Worm (Caenorhabditis elegans) whole organism, mixed stage, embryonic: Measurements from ENCODE around the gene R53.8.

Experiments used
- M03D4.4 ChIP-seq: sonication (generic microtip); optimal IDR thresholded peaks from 2 replicates; lab custom pipeline; 2017; ENCODE audit warnings: mild to moderate bottlenecking, missing genetic modification characterization, missing compliant biosample characterization
- blmp-1 ChIP-seq: fragments of 150-350 bp; optimal IDR thresholded peaks from 2 replicates; lab custom pipeline; 2014; ENCODE audit warnings: missing biosample characterization, missing genetic modification characterization
- ceh-39 ChIP-seq: fragments of 150-350 bp; optimal IDR thresholded peaks from 2 replicates; lab custom pipeline; 2014; ENCODE audit warnings: missing biosample characterization, missing genetic modification characterization
- ceh-43 ChIP-seq: fragments of 200-800 bp; sonication (Bioruptor generic); optimal IDR thresholded peaks from 2 replicates; lab custom pipeline; 2018; ENCODE audit warnings: mild to moderate bottlenecking, missing genetic modification characterization, moderate library complexity, missing compliant biosample characterization
- ceh-83 ChIP-seq: fragments of 200-800 bp; sonication (Bioruptor generic); optimal IDR thresholded peaks from 2 replicates; lab custom pipeline; 2018; ENCODE audit warnings: mild to moderate bottlenecking, missing genetic modification characterization, missing compliant biosample characterization
- cnd-1 ChIP-seq: fragments of 200-800 bp; sonication (Bioruptor generic); optimal IDR thresholded peaks from 2 replicates; lab custom pipeline; 2018; ENCODE audit warnings: mild to moderate bottlenecking, missing genetic modification characterization, missing compliant biosample characterization
- drap-1 ChIP-seq: fragments of 200-800 bp; sonication (Bioruptor generic); optimal IDR thresholded peaks from 3 replicates; lab custom pipeline; 2018; ENCODE audit warnings: mild to moderate bottlenecking, missing genetic modification characterization, missing compliant biosample characterization
- elt-1 ChIP-seq: sonication (generic microtip); optimal IDR thresholded peaks from 2 replicates; lab custom pipeline; 2017; ENCODE audit warnings: missing genetic modification characterization, mild to moderate bottlenecking, missing compliant biosample characterization, antibody characterized with exemption, moderate library complexity, borderline replicate concordance; ENCODE audit not compliant: insufficient read depth
- elt-3 ChIP-seq: fragments of 150-350 bp; optimal IDR thresholded peaks from 2 replicates; lab custom pipeline; 2014; ENCODE audit warnings: missing biosample characterization, missing genetic modification characterization
- flh-1 ChIP-seq: fragments of 200-800 bp; sonication (Bioruptor generic); optimal IDR thresholded peaks from 2 replicates; lab custom pipeline; 2018; ENCODE audit warnings: mild to moderate bottlenecking, missing genetic modification characterization, moderate library complexity, missing compliant biosample characterization
- ham-2 ChIP-seq: fragments of 200-800 bp; sonication (Bioruptor generic); optimal IDR thresholded peaks from 2 replicates; lab custom pipeline; 2018; ENCODE audit warnings: mild to moderate bottlenecking, missing genetic modification characterization, missing compliant biosample characterization
- hlh-1 ChIP-seq: fragments of 150-350 bp; optimal IDR thresholded peaks from 2 replicates; lab custom pipeline; 2014; ENCODE audit warnings: missing biosample characterization, missing genetic modification reagents, missing genetic modification characterization
- lin-13 ChIP-seq: fragments of 150-350 bp; optimal IDR thresholded peaks from 2 replicates; lab custom pipeline; 2014; ENCODE audit warnings: missing biosample characterization, missing genetic modification characterization
- lin-32 ChIP-seq: fragments of 200-800 bp; sonication (Bioruptor generic); optimal IDR thresholded peaks from 2 replicates; lab custom pipeline; 2018; ENCODE audit warnings: mild to moderate bottlenecking, missing genetic modification characterization, missing compliant biosample characterization
- lsy-2 ChIP-seq: fragments of 150-350 bp; optimal IDR thresholded peaks from 2 replicates; lab custom pipeline; 2014; ENCODE audit warnings: missing biosample characterization, missing genetic modification characterization
- mab-5 ChIP-seq: fragments of 150-350 bp; optimal IDR thresholded peaks from 2 replicates; lab custom pipeline; 2014; ENCODE audit warnings: missing biosample characterization, missing genetic modification characterization
- mep-1 ChIP-seq: fragments of 150-350 bp; optimal IDR thresholded peaks from 2 replicates; lab custom pipeline; 2017; ENCODE audit warnings: missing biosample characterization, missing genetic modification reagents, missing genetic modification characterization, inconsistent platforms
- nhr-237 ChIP-seq: fragments of 150-350 bp; optimal IDR thresholded peaks from 2 replicates; lab custom pipeline; 2014; ENCODE audit warnings: missing biosample characterization, missing genetic modification characterization
- nhr-28 ChIP-seq: fragments of 150-350 bp; optimal IDR thresholded peaks from 2 replicates; lab custom pipeline; 2014; ENCODE audit warnings: missing biosample characterization, missing genetic modification characterization
- nhr-76 ChIP-seq: sonication (generic microtip); optimal IDR thresholded peaks from 2 replicates; lab custom pipeline; 2017; ENCODE audit warnings: missing biosample characterization, missing genetic modification characterization
- pha-4 ChIP-seq: fragments of 150-350 bp; optimal IDR thresholded peaks from 2 replicates; lab custom pipeline; 2018; ENCODE audit warnings: missing biosample characterization, missing genetic modification reagents, missing genetic modification characterization
- sem-2 ChIP-seq: fragments of 200-800 bp; sonication (Bioruptor generic); optimal IDR thresholded peaks from 2 replicates; lab custom pipeline; 2018; ENCODE audit warnings: mild to moderate bottlenecking, missing genetic modification characterization, missing compliant biosample characterization
- snpc-4 ChIP-seq: fragments of 150-350 bp; optimal IDR thresholded peaks from 2 replicates; lab custom pipeline; 2014; ENCODE audit warnings: missing biosample characterization, missing genetic modification characterization
- sptf-1 ChIP-seq: sonication (generic microtip); optimal IDR thresholded peaks from 2 replicates; lab custom pipeline; 2017; ENCODE audit warnings: mild to moderate bottlenecking, missing genetic modification characterization, moderate library complexity, missing compliant biosample characterization
- tbx-8 ChIP-seq: fragments of 200-800 bp; sonication (Bioruptor generic); optimal IDR thresholded peaks from 2 replicates; lab custom pipeline; 2018; ENCODE audit warnings: mild to moderate bottlenecking, missing genetic modification characterization, moderate library complexity, missing compliant biosample characterization
- unc-120 ChIP-seq: sonication (generic microtip); optimal IDR thresholded peaks from 2 replicates; lab custom pipeline; 2017; ENCODE audit warnings: missing genetic modification characterization, missing compliant biosample characterization; ENCODE audit not compliant: poor library complexity, severe bottlenecking
- unc-39 ChIP-seq: fragments of 150-350 bp; optimal IDR thresholded peaks from 2 replicates; lab custom pipeline; 2014; ENCODE audit warnings: missing biosample characterization, missing genetic modification characterization
- unc-62 ChIP-seq: fragments of 150-350 bp; optimal IDR thresholded peaks from 2 replicates; lab custom pipeline; 2014; ENCODE audit warnings: missing biosample characterization, missing genetic modification reagents, missing genetic modification characterization
- zip-8 ChIP-seq: fragments of 150-350 bp; optimal IDR thresholded peaks from 2 replicates; lab custom pipeline; 2014; ENCODE audit warnings: missing biosample characterization, missing genetic modification characterization
- ztf-11 ChIP-seq: fragments of 150-350 bp; optimal IDR thresholded peaks from 2 replicates; lab custom pipeline; 2014; ENCODE audit warnings: missing biosample characterization, missing genetic modification characterization

Gene R53.8

DNA sequence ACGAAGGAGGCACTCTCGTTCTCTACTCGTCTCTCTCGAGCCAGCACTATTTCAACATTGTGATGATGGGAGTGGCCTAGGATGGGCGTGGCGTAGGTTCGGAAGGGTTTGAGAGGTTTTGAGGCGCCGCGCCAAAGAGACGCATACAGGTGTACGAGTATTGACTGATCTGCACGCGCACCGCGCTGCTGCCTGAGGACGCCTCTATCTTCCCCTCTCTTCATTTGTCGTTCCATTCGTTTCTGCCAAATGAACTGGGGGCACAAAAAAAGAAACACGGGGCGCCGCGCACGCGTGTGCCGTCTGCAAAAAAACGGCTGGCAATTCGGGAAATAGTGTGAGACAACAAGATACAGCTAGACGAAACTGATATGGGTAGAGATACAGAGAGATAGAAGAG, 39.5 kb downstream of the R53.8 start, which contains the start of gene lec-2:
Gene lec-2, minus strand, starts transcription at position 171 of the 400 bp plus-strand sequence.
- TF ChIP-seq ztf-11 (tag; lab: Kevin White, UChicago) (no peak), blmp-1 (no peak), unc-62 (GFP tag; lab: Kevin White, UChicago) (no peak), flh-1 (GFP tag; lab: Kevin White, UChicago) (no peak), snpc-4 (no peak), ham-2 (GFP tag; lab: Kevin White, UChicago) (no peak), mep-1 (tag; lab: Kevin White, UChicago) (no peak)
- TF ChIP-seq, all 35 proteins: peak for 0

DNA sequence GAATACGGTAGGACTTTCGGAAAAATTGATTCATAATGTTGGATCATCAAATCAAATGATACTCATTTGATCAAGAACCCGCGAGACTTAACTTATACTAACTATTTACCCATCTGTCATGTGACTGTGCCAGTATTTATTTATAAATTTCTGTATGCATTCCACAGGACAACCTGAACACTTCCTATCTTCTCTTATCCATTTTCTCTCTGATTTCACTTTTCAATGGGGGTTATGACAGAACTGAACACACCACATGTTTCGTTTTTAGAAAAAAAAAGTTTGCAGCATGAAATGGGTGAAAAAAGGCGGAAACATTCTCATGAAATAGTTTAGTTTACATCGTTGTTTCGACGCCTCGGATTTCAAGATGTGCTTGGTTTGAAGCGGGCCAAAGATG, 41.0 kb downstream of the R53.8 start:
- TF ChIP-seq unc-120 (no peak), nhr-76 (no peak), hlh-1 (no peak), sptf-1 (tag; lab: Kevin White, UChicago) (no peak), lin-13 (no peak), mep-1 (tag; lab: Kevin White, UChicago) (no peak)

DNA sequence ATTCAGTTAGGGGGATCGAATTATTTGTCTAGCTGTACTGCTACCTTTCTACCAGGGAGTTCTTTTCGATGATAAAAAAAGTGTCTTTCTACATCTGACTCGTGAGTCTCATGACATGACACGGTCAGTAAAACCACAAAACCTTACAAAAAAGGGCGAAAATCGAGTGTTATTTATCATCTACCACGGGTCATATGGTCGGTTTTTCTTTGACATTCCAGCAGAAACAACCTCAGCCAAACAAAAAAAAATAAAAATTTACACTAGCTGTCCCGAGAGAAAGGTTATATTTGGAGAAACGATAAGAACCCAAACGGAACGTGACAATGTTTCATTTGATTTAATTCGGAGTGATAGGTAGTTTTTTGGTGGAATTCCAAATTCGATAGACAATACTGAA, 43.2 kb downstream of the R53.8 start:
- TF ChIP-seq lin-32 (GFP tag; lab: Kevin White, UChicago): no peak
- no peak for TF ChIP-seq ceh-43 (GFP tag; lab: Kevin White, UChicago)
- TF ChIP-seq unc-39 (tag; lab: Kevin White, UChicago): no peak
- no peak for TF ChIP-seq M03D4.4 (tag; lab: Kevin White, UChicago)
- TF ChIP-seq ceh-39 (tag; lab: Kevin White, UChicago): no peak
- no peak for TF ChIP-seq ham-2 (GFP tag; lab: Kevin White, UChicago)
- TF ChIP-seq tbx-8 (GFP tag; lab: Kevin White, UChicago): no peak
- TF ChIP-seq nhr-28 (tag; lab: Kevin White, UChicago): no peak
- TF ChIP-seq lsy-2 (tag; lab: Kevin White, UChicago): no peak
- TF ChIP-seq zip-8 (tag; lab: Kevin White, UChicago): no peak
- TF ChIP-seq lin-13: no peak
- TF ChIP-seq elt-3 (tag; lab: Kevin White, UChicago): no peak
- TF ChIP-seq unc-62 (GFP tag; lab: Kevin White, UChicago): no peak
- no peak for TF ChIP-seq sem-2
- TF ChIP-seq hlh-1: no peak
- no peak for TF ChIP-seq snpc-4
- TF ChIP-seq ceh-83: no peak
- TF ChIP-seq drap-1 (GFP tag; lab: Kevin White, UChicago): no peak
- no peak for TF ChIP-seq nhr-237 (tag; lab: Kevin White, UChicago)

DNA sequence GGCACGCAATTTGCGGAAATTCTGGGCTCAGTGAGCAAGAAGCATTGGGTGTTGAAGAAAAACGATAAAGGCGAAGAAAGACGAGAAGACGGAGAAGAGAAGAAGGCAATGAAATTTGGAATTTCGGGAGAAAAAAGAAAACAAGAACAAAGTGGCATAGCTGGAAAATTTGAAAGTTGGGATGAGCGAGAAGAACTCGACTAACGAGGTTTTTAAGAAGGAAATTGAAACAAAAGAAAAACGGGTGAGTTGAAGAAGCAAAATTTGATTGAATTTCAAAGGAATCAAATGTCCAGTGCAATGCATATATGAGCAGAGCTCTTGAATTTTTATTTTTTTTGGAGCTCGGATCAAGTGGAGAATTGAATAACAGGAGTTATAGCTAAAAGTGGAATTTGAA, 45.2 kb downstream of the R53.8 start:
- no peak for TF ChIP-seq M03D4.4 (tag; lab: Kevin White, UChicago)
- TF ChIP-seq cnd-1 (tag; lab: Kevin White, UChicago): no peak
- no peak for TF ChIP-seq mep-1 (tag; lab: Kevin White, UChicago)
- TF ChIP-seq elt-1 (tag; lab: Kevin White, UChicago): no peak
- no peak for TF ChIP-seq pha-4 (tag; lab: Kevin White, UChicago)
- no peak for TF ChIP-seq ceh-43 (GFP tag; lab: Kevin White, UChicago)
- no peak for TF ChIP-seq ceh-83
- TF ChIP-seq unc-120: no peak
- no peak for TF ChIP-seq sem-2
- TF ChIP-seq lin-13: no peak
- TF ChIP-seq hlh-1: no peak
- no peak for TF ChIP-seq lin-32 (GFP tag; lab: Kevin White, UChicago)
- TF ChIP-seq sptf-1 (tag; lab: Kevin White, UChicago): no peak
- no peak for TF ChIP-seq mab-5 (tag; lab: Kevin White, UChicago)

DNA sequence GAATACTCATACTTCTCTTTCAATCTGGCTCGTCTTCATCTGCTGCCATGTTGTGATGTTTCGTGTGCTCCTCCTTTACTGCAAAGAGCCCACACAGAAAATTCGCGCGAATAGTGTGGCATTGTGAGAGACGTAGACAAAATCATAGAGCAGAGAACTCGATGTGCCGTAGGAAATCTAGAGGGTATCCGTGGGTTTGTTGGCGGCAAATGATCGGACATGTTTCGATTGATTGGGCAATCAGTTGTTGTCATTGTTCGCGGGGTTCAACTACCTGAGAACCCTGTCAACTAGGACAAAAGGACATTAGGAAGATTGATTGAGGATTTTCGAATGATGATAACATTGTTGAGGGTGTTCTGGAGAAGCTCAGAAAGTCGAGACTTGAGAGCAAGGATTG, 48.6 kb downstream of the R53.8 start:
- TF ChIP-seq ztf-11 (tag; lab: Kevin White, UChicago) (no peak), hlh-1 (peak; percentile 55), unc-120 (peak; percentile 64), flh-1 (GFP tag; lab: Kevin White, UChicago) (no peak), unc-62 (GFP tag; lab: Kevin White, UChicago) (peak; percentile 91)
- TF ChIP-seq, all 35 proteins: peak for 3
